Fruit fly (Drosophila melanogaster): ENCODE results near the gene Megf8.

The Megf8 gene

dm6 chr2L:8043282-8043668, at the start of gene Megf8:
TSS of gene Megf8 (plus strand) at chr2L:8043471.
- no peak for TF ChIP-seq Myc (optimal IDR thresholded peaks at IDR 0.05)
- TF ChIP-seq h (optimal IDR thresholded peaks at IDR 0.05): no peak
- TF ChIP-seq ttk (optimal IDR thresholded peaks at IDR 0.05): no peak
- no peak for TF ChIP-seq Sin3A (optimal IDR thresholded peaks at IDR 0.05)
- TF ChIP-seq psq (optimal IDR thresholded peaks at IDR 0.05): no peak
- no peak for TF ChIP-seq insv (optimal IDR thresholded peaks at IDR 0.05)

- TF ChIP-seq h (optimal IDR thresholded peaks at IDR 0.05): no peak
- no peak for TF ChIP-seq Sin3A (optimal IDR thresholded peaks at IDR 0.05)
- TF ChIP-seq ttk (optimal IDR thresholded peaks at IDR 0.05): no peak
- TF ChIP-seq psq (optimal IDR thresholded peaks at IDR 0.05): no peak
- TF ChIP-seq insv (optimal IDR thresholded peaks at IDR 0.05): no peak
- no peak for TF ChIP-seq Myc (optimal IDR thresholded peaks at IDR 0.05)
Measured at dm6 chr2L:7993984-7994854, 49.1 kb upstream of the Megf8 start, which contains the start of gene pes. TSS of gene pes (minus strand) at chr2L:7994184.

dm6 chr2L:7997290-7998079, 45.8 kb upstream of the Megf8 start:
- no peak for TF ChIP-seq h (optimal IDR thresholded peaks at IDR 0.05)
- no peak for TF ChIP-seq Myc (optimal IDR thresholded peaks at IDR 0.05)
- no peak for TF ChIP-seq insv (optimal IDR thresholded peaks at IDR 0.05)
- TF ChIP-seq Sin3A (optimal IDR thresholded peaks at IDR 0.05): no peak
- no peak for TF ChIP-seq ttk (optimal IDR thresholded peaks at IDR 0.05)
- no peak for TF ChIP-seq psq (optimal IDR thresholded peaks at IDR 0.05)

- TF ChIP-seq Sin3A (optimal IDR thresholded peaks at IDR 0.05): no peak
- no peak for TF ChIP-seq Myc (optimal IDR thresholded peaks at IDR 0.05)
- TF ChIP-seq ttk (optimal IDR thresholded peaks at IDR 0.05): no peak
- no peak for TF ChIP-seq h (optimal IDR thresholded peaks at IDR 0.05)
- no peak for TF ChIP-seq psq (optimal IDR thresholded peaks at IDR 0.05)
- TF ChIP-seq insv (optimal IDR thresholded peaks at IDR 0.05): no peak
Measured at dm6 chr2L:7998080-7998457, 45.2 kb upstream of the Megf8 start, which contains the start of gene CG7227. TSS of gene CG7227 (minus strand) at chr2L:7998151.

- TF ChIP-seq psq (optimal IDR thresholded peaks at IDR 0.05) (no peak), h (optimal IDR thresholded peaks at IDR 0.05) (no peak)
Measured at dm6 chr2L:7998655-7999054, 44.6 kb upstream of the Megf8 start, which contains the start of gene Sirup. TSS of gene Sirup (plus strand) at chr2L:7998869.

- TF ChIP-seq h (optimal IDR thresholded peaks at IDR 0.05) (no peak), Sin3A (optimal IDR thresholded peaks at IDR 0.05) (no peak), psq (optimal IDR thresholded peaks at IDR 0.05) (no peak), insv (optimal IDR thresholded peaks at IDR 0.05) (no peak), ttk (optimal IDR thresholded peaks at IDR 0.05) (no peak), Myc (optimal IDR thresholded peaks at IDR 0.05) (no peak)
Measured at dm6 chr2L:8000578-8001040, 42.7 kb upstream of the Megf8 start.

dm6 chr2L:8001694-8002627, 41.3 kb upstream of the Megf8 start:
- no peak for TF ChIP-seq Sin3A (optimal IDR thresholded peaks at IDR 0.05)
- no peak for TF ChIP-seq psq (optimal IDR thresholded peaks at IDR 0.05)
- TF ChIP-seq ttk (optimal IDR thresholded peaks at IDR 0.05): no peak
- TF ChIP-seq h (optimal IDR thresholded peaks at IDR 0.05): no peak
- no peak for TF ChIP-seq Myc (optimal IDR thresholded peaks at IDR 0.05)
- no peak for TF ChIP-seq insv (optimal IDR thresholded peaks at IDR 0.05)

- no peak for TF ChIP-seq psq (optimal IDR thresholded peaks at IDR 0.05)
- no peak for TF ChIP-seq ttk (optimal IDR thresholded peaks at IDR 0.05)
- TF ChIP-seq h (optimal IDR thresholded peaks at IDR 0.05): no peak
- TF ChIP-seq insv (optimal IDR thresholded peaks at IDR 0.05): no peak
- TF ChIP-seq Myc (optimal IDR thresholded peaks at IDR 0.05): no peak
- no peak for TF ChIP-seq Sin3A (optimal IDR thresholded peaks at IDR 0.05)
Measured at dm6 chr2L:8004072-8004471, 39.2 kb upstream of the Megf8 start, which contains the start of gene Wwox. TSS of gene Wwox (minus strand) at chr2L:8004286.

- TF ChIP-seq Myc (optimal IDR thresholded peaks at IDR 0.05) (no peak), psq (optimal IDR thresholded peaks at IDR 0.05) (no peak), insv (optimal IDR thresholded peaks at IDR 0.05) (no peak), h (optimal IDR thresholded peaks at IDR 0.05) (no peak), ttk (optimal IDR thresholded peaks at IDR 0.05) (no peak), Sin3A (optimal IDR thresholded peaks at IDR 0.05) (no peak)
Measured at dm6 chr2L:8006038-8006437, 37.2 kb upstream of the Megf8 start.

- TF ChIP-seq psq (optimal IDR thresholded peaks at IDR 0.05) (no peak), insv (optimal IDR thresholded peaks at IDR 0.05) (no peak), Sin3A (optimal IDR thresholded peaks at IDR 0.05) (no peak), ttk (optimal IDR thresholded peaks at IDR 0.05) (no peak), Myc (optimal IDR thresholded peaks at IDR 0.05) (no peak), h (optimal IDR thresholded peaks at IDR 0.05) (no peak)
Measured at dm6 chr2L:8007160-8007876, 36.0 kb upstream of the Megf8 start, which contains the start of gene Spn28Dc. TSS of gene Spn28Dc (minus strand) at chr2L:8007210.
